Fruit fly (Drosophila melanogaster) whole organism, embryonic: ENCODE results near the gene CG15506.

ENCODE experiments used
- Aef1 ChIP-seq: fragments of 200-800 bp; sonication (Bioruptor generic); IDR thresholded peaks from 3 replicates; pipeline ENCODE4 v1.3.6; 2022; ENCODE audit warnings: missing biosample characterization, missing genetic modification characterization
- CG10366 ChIP-seq: fragments of 200-800 bp; sonication (Bioruptor generic); IDR thresholded peaks from 2 replicates; pipeline ENCODE4 v1.3.6; 2022; ENCODE audit warnings: missing biosample characterization, missing genetic modification characterization
- CG12104 ChIP-seq: fragments of 200-800 bp; sonication (Bioruptor generic); optimal IDR thresholded peaks from 3 replicates; lab custom pipeline; 2016; ENCODE audit warnings: missing biosample characterization, missing genetic modification characterization
- CG14860 ChIP-seq: fragments of 200-800 bp; sonication (Bioruptor generic); IDR thresholded peaks from 3 replicates; pipeline ENCODE4 v1.3.6; 2022; ENCODE audit warnings: missing biosample characterization, missing genetic modification characterization; ENCODE audit not compliant: partially characterized antibody
- CG33213 ChIP-seq: fragments of 200-800 bp; sonication (Bioruptor generic); optimal IDR thresholded peaks from 3 replicates; lab custom pipeline; 2016; ENCODE audit warnings: missing biosample characterization, missing genetic modification characterization
- CG4360 ChIP-seq: fragments of 200-800 bp; sonication (Bioruptor generic); IDR thresholded peaks from 2 replicates; pipeline ENCODE4 v1.3.6; 2022; ENCODE audit warnings: missing biosample characterization, missing genetic modification characterization
- CG4617 ChIP-seq: fragments of 200-800 bp; sonication (Bioruptor generic); optimal IDR thresholded peaks from 3 replicates; lab custom pipeline; 2016; ENCODE audit warnings: missing biosample characterization, missing genetic modification characterization, borderline replicate concordance
- CG6175 ChIP-seq: fragments of 200-800 bp; sonication (Bioruptor generic); IDR thresholded peaks from 3 replicates; pipeline ENCODE4 v1.3.6; 2022; ENCODE audit warnings: missing biosample characterization, missing genetic modification characterization
- CG7963 ChIP-seq: fragments of 200-800 bp; sonication (Bioruptor generic); IDR thresholded peaks from 3 replicates; pipeline ENCODE4 v1.3.6; 2022; ENCODE audit warnings: missing biosample characterization, missing genetic modification characterization; ENCODE audit not compliant: partially characterized antibody
- CG8478 ChIP-seq: fragments of >200 bp; optimal IDR thresholded peaks from 2 replicates; lab custom pipeline; 2018
- D ChIP-seq, 2 experiments: fragments of 200-800 bp in 1 of 2; fragments of >200 bp in 1 of 2; sonication (Bioruptor generic) in 1 of 2; optimal IDR thresholded peaks; 2 replicates in 1 of 2; 3 replicates in 1 of 2; lab custom pipeline; 2017; ENCODE audit warnings: mild to moderate bottlenecking in 1 of 2, missing biosample characterization in 1 of 2, missing genetic modification characterization in 1 of 2, missing genetic modification reagents in 1 of 2
- D19B ChIP-seq: fragments of 200-800 bp; sonication (Bioruptor generic); optimal IDR thresholded peaks from 2 replicates; lab custom pipeline; 2017; ENCODE audit warnings: missing biosample characterization, mild to moderate bottlenecking, missing genetic modification characterization
- Dek ChIP-seq: fragments of 200-800 bp; sonication (Bioruptor generic); optimal IDR thresholded peaks from 3 replicates; lab custom pipeline; 2019; ENCODE audit warnings: missing biosample characterization, mild to moderate bottlenecking, missing genetic modification characterization, moderate library complexity
- Dfd ChIP-seq, 2 experiments: fragments of >200 bp; optimal IDR thresholded peaks; 2 replicates each; lab custom pipeline; 2017; ENCODE audit warnings: missing biosample characterization in 2 of 2, missing genetic modification characterization in 2 of 2
- Dll ChIP-seq: fragments of 200-800 bp; sonication (Bioruptor generic); IDR thresholded peaks from 4 replicates; pipeline ENCODE4 v1.3.6; 2022; ENCODE audit warnings: missing biosample characterization, missing genetic modification characterization; ENCODE audit not compliant: partially characterized antibody
- Ets65A ChIP-seq: fragments of 200-800 bp; sonication (Bioruptor generic); peaks from one replicate; lab custom pipeline; 2016; ENCODE audit warnings: missing biosample characterization, missing genetic modification characterization
- Gug ChIP-seq: fragments of 200-800 bp; sonication (Bioruptor generic); IDR thresholded peaks from 4 replicates; pipeline ENCODE4 v1.3.6; 2022; ENCODE audit warnings: missing biosample characterization, missing genetic modification characterization
- HLH3B ChIP-seq: fragments of 200-800 bp; sonication (Bioruptor generic); IDR thresholded peaks from 2 replicates; pipeline ENCODE4 v1.3.6; 2022; ENCODE audit warnings: missing biosample characterization, missing genetic modification characterization
- HLH4C ChIP-seq: fragments of 200-800 bp; sonication (Bioruptor generic); IDR thresholded peaks from 3 replicates; pipeline ENCODE4 v1.3.6; 2022; ENCODE audit warnings: missing biosample characterization, missing genetic modification characterization; ENCODE audit not compliant: partially characterized antibody
- Hr39 ChIP-seq: fragments of >200 bp; optimal IDR thresholded peaks from 2 replicates; lab custom pipeline; 2017
- Jarid2 ChIP-seq: fragments of 200-800 bp; sonication (Bioruptor generic); optimal IDR thresholded peaks from 3 replicates; lab custom pipeline; 2017; ENCODE audit warnings: mild to moderate bottlenecking, missing biosample characterization, missing genetic modification reagents, missing genetic modification characterization
- MBD-R2 ChIP-seq: fragments of 200-800 bp; sonication (Bioruptor generic); IDR thresholded peaks from 2 replicates; pipeline ENCODE4 v1.3.6; 2022; ENCODE audit warnings: missing biosample characterization, missing genetic modification characterization
- MESR4 ChIP-seq: fragments of 200-800 bp; sonication (Bioruptor generic); optimal IDR thresholded peaks from 2 replicates; lab custom pipeline; 2018; ENCODE audit warnings: missing biosample characterization, mild to moderate bottlenecking, missing genetic modification characterization, moderate library complexity
- Med ChIP-seq: fragments of 200-800 bp; sonication (Bioruptor generic); peaks from one replicate; lab custom pipeline; 2016; ENCODE audit warnings: missing biosample characterization, missing genetic modification characterization, mild to moderate bottlenecking, inconsistent platforms, moderate library complexity
- NC2β ChIP-seq: fragments of 200-800 bp; sonication (Bioruptor generic); optimal IDR thresholded peaks from 2 replicates; lab custom pipeline; 2016; ENCODE audit warnings: missing biosample characterization, missing genetic modification characterization
- Nf-YC ChIP-seq: fragments of 200-800 bp; optimal IDR thresholded peaks from 3 replicates; lab custom pipeline; 2019; ENCODE audit warnings: missing biosample characterization, mild to moderate bottlenecking, missing genetic modification characterization, moderate library complexity
- PHDP ChIP-seq: fragments of 200-800 bp; sonication (Bioruptor generic); optimal IDR thresholded peaks from 3 replicates; lab custom pipeline; 2018; ENCODE audit warnings: missing biosample characterization, mild to moderate bottlenecking, missing genetic modification characterization, moderate library complexity
- Ravus ChIP-seq: fragments of 200-800 bp; sonication (Bioruptor generic); IDR thresholded peaks from 2 replicates; pipeline ENCODE4 v1.3.6; 2022; ENCODE audit warnings: missing biosample characterization, missing genetic modification characterization
- Scr ChIP-seq: fragments of 200-800 bp; sonication (Bioruptor generic); IDR thresholded peaks from 2 replicates; pipeline ENCODE4 v1.3.6; 2022; ENCODE audit warnings: missing biosample characterization, missing genetic modification characterization; ENCODE audit not compliant: partially characterized antibody
- abd-A ChIP-seq: fragments of 200-800 bp; sonication (Bioruptor generic); optimal IDR thresholded peaks from 3 replicates; lab custom pipeline; 2019; ENCODE audit warnings: missing biosample characterization, mild to moderate bottlenecking, missing genetic modification characterization, moderate library complexity
- cg ChIP-seq: fragments of 200-800 bp; sonication (Bioruptor generic); optimal IDR thresholded peaks from 3 replicates; lab custom pipeline; 2019; ENCODE audit warnings: missing biosample characterization, mild to moderate bottlenecking, missing genetic modification characterization, moderate library complexity
- lilli ChIP-seq: fragments of 200-800 bp; sonication (Bioruptor generic); optimal IDR thresholded peaks from 3 replicates; lab custom pipeline; 2016; ENCODE audit warnings: missing biosample characterization, missing genetic modification characterization
- nerfin-2 ChIP-seq: fragments of 200-800 bp; sonication (Bioruptor generic); IDR thresholded peaks from 2 replicates; pipeline ENCODE4 v1.3.6; 2022; ENCODE audit warnings: missing biosample characterization, missing genetic modification characterization; ENCODE audit not compliant: partially characterized antibody
- peb ChIP-seq: fragments of 200-800 bp; sonication (Bioruptor generic); IDR thresholded peaks from 2 replicates; pipeline ENCODE4 v1.3.6; 2022; ENCODE audit warnings: missing biosample characterization, missing genetic modification characterization
- run ChIP-seq: fragments of 200-800 bp; sonication (Bioruptor generic); optimal IDR thresholded peaks from 3 replicates; lab custom pipeline; 2018; ENCODE audit warnings: missing biosample characterization, mild to moderate bottlenecking, missing genetic modification characterization
- scrt ChIP-seq: fragments of 200-800 bp; sonication (Bioruptor generic); optimal IDR thresholded peaks from 2 replicates; lab custom pipeline; 2018; ENCODE audit warnings: missing biosample characterization, mild to moderate bottlenecking, missing genetic modification characterization, moderate library complexity
- sens ChIP-seq: fragments of 200-800 bp; sonication (Bioruptor generic); peaks from one replicate; lab custom pipeline; 2016; ENCODE audit warnings: missing biosample characterization, missing genetic modification characterization
- sob ChIP-seq: fragments of 200-800 bp; sonication (Bioruptor generic); IDR thresholded peaks from 2 replicates; pipeline ENCODE4 v1.3.6; 2022; ENCODE audit warnings: missing biosample characterization, missing genetic modification characterization
- unc-4 ChIP-seq: fragments of 200-800 bp; sonication (Bioruptor generic); IDR thresholded peaks from 2 replicates; pipeline ENCODE4 v1.3.6; 2022; ENCODE audit warnings: missing biosample characterization, missing genetic modification characterization; ENCODE audit not compliant: partially characterized antibody

Gene CG15506

dm6 chr3R:29748591-29749303, 30.3 kb downstream of the CG15506 start, which contains the start of the genes ATPsyngamma and yata (continued):
- TF ChIP-seq abd-A (tag; lab: Kevin White, UChicago), result no peak
- peak; percentile 29 for TF ChIP-seq lilli (GFP tag; lab: Kevin White, UChicago)
- TF ChIP-seq Jarid2 (GFP tag; lab: Kevin White, UChicago), result no peak
- no peak for TF ChIP-seq D19B (GFP tag; lab: Kevin White, UChicago)
- peak; percentile 53; the same call in 1 of the 3 replicates for TF ChIP-seq HLH4C (GFP tag; lab: Robert Waterston, UW)
- peak; percentile 18 for TF ChIP-seq PHDP (tag; lab: Kevin White, UChicago)
- peak; percentile 49 for TF ChIP-seq Nf-YC (tag; lab: Kevin White, UChicago)
- no peak; the same call in 1 of the 2 replicates for TF ChIP-seq HLH3B (GFP tag; lab: Robert Waterston, UW)
- TF ChIP-seq Ravus (GFP tag; lab: Robert Waterston, UW), result no peak
- no peak for TF ChIP-seq NC2β (GFP tag; lab: Kevin White, UChicago)
- peak; percentile 31 for TF ChIP-seq Ets65A (GFP tag; lab: Kevin White, UChicago)

DNA sequence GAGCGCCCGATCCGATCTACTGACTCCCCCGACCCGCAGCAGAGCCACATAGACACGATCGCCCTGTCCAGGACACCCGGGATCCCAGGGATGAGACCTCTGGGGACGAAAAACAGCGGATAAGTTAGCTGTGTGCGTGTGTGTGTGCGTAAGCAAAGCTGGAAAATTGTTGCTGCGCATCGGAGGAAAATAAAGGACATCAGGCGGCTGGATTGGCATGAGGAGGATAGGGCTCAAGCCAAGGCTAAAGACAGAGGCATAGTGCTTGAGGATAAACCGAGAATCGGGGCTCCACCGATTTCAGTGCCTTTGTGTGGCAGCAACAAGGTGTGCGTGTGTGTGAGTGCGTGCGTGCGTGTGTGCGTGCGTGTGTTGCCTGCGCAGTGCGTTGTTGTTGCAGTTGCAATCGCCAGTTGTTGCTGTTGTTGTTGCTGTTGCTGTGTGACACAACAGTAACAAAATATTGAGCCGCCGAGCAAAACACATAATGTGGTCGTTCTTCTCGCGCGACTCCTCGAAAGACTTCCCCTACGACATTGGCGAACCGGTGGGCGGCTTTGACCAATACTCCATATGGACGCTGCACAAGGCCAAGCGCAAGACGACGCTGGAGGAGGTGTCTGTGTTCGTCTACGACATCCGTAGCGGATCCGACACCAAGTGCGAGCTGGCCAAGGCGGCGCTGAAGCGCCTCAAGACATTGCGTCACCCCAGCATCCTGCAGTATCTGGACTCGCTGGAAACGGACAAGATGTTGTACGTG, 31.0 kb downstream of the CG15506 start:
- 0 out of 2 replicates have a peak, but pooled peaks have one; percentile 2 for TF ChIP-seq CG10366 (GFP tag; lab: Robert Waterston, UW)
- TF ChIP-seq nerfin-2 (GFP tag; lab: Robert Waterston, UW), result 0 out of 2 replicates have a peak, but pooled peaks have one; percentile 34
- TF ChIP-seq sob (GFP tag; lab: Robert Waterston, UW), result 0 out of 2 replicates have a peak, but pooled peaks have one; percentile 8
- TF ChIP-seq MBD-R2, result 0 out of 2 replicates have a peak, but pooled peaks have one; percentile 33
- peak; percentile 88 for TF ChIP-seq MESR4
- peak; percentile 99 for TF ChIP-seq Hr39
- TF ChIP-seq cg (GFP tag; lab: Kevin White, UChicago), result peak; percentile 95
- 0 out of 3 replicates have a peak, but pooled peaks have one; percentile 3 for TF ChIP-seq HLH4C (GFP tag; lab: Robert Waterston, UW)
- no peak for TF ChIP-seq Gug
- no peak for TF ChIP-seq CG33213
- TF ChIP-seq CG8478 (lab: Kevin White, UChicago), result peak; percentile 95
- TF ChIP-seq CG7963, result no peak
- peak; percentile 90 for TF ChIP-seq CG4360
- TF ChIP-seq CG6175 (GFP tag; lab: Robert Waterston, UW), result 0 out of 3 replicates have a peak, but pooled peaks have one; percentile 26
- TF ChIP-seq Aef1, result peak; percentile 16; the same call in 1 of the 3 replicates
- peak; percentile 40 for TF ChIP-seq Med (GFP tag; lab: Kevin White, UChicago)
- no peak for TF ChIP-seq sens (GFP tag; lab: Kevin White, UChicago)
- no peak for TF ChIP-seq Dek (tag; lab: Kevin White, UChicago)
- TF ChIP-seq D (optimal IDR thresholded peaks at IDR 0.05; lab: Kevin White, UChicago), result peak; percentile 6
- TF ChIP-seq D (GFP tag; optimal IDR thresholded peaks at IDR 0.05; lab: Kevin White, UChicago), result no peak
- peak; percentile 76; the same call in 2 of the 4 replicates for TF ChIP-seq Dll (GFP tag; lab: Robert Waterston, UW)
- TF ChIP-seq Dfd (GFP tag; optimal IDR thresholded peaks at IDR 0.05; lab: Kevin White, UChicago), result peak in 1 of 2 experiments; percentile 24
- peak; percentile 67 for TF ChIP-seq CG4617
- TF ChIP-seq peb (GFP tag; lab: Robert Waterston, UW), result no peak
- no peak for TF ChIP-seq CG12104 (GFP tag; lab: Kevin White, UChicago)
- peak; percentile 18 for TF ChIP-seq scrt
- TF ChIP-seq unc-4 (GFP tag; lab: Robert Waterston, UW), result 0 out of 2 replicates have a peak, but pooled peaks have one; percentile 23
- TF ChIP-seq CG14860 (GFP tag; lab: Robert Waterston, UW), result 0 out of 3 replicates have a peak, but pooled peaks have one; percentile 5
- no peak for TF ChIP-seq run (tag; lab: Kevin White, UChicago)
- TF ChIP-seq Scr (GFP tag; lab: Robert Waterston, UW), result peak; percentile 50; the same call in 1 of the 2 replicates
